Fruit fly (Drosophila melanogaster) whole organism, adult: ENCODE data around the gene Cyp312a1.

ENCODE experiments used
- CG11617 ChIP-seq: fragments of 200-800 bp; sonication (Bioruptor generic); optimal IDR thresholded peaks from 2 replicates; lab custom pipeline; 2017; ENCODE audit warnings: mild to moderate bottlenecking, missing biosample characterization, missing genetic modification reagents, missing genetic modification characterization
- CG12768 ChIP-seq: fragments of 200-800 bp; sonication (Bioruptor generic); optimal IDR thresholded peaks from 2 replicates; lab custom pipeline; 2017; ENCODE audit warnings: missing biosample characterization, missing genetic modification characterization, mild to moderate bottlenecking, moderate library complexity, missing genetic modification reagents
- CG14711 ChIP-seq: fragments of 200-800 bp; sonication (Bioruptor generic); optimal IDR thresholded peaks from 2 replicates; lab custom pipeline; 2018; ENCODE audit warnings: missing biosample characterization, mild to moderate bottlenecking, missing genetic modification characterization, moderate library complexity
- CG1620 ChIP-seq: fragments of 200-800 bp; sonication (Bioruptor generic); optimal IDR thresholded peaks from 2 replicates; lab custom pipeline; 2016; ENCODE audit warnings: missing biosample characterization, missing genetic modification characterization
- CG33017 ChIP-seq: fragments of 200-800 bp; sonication (Bioruptor generic); optimal IDR thresholded peaks from 2 replicates; lab custom pipeline; 2018; ENCODE audit warnings: missing biosample characterization, mild to moderate bottlenecking, missing genetic modification characterization, moderate library complexity
- CG5204 ChIP-seq: fragments of 200-800 bp; sonication (Bioruptor generic); optimal IDR thresholded peaks from 2 replicates; lab custom pipeline; 2016; ENCODE audit warnings: missing biosample characterization, missing genetic modification characterization
- CG7045 ChIP-seq: fragments of 200-800 bp; sonication (Bioruptor generic); optimal IDR thresholded peaks from 2 replicates; lab custom pipeline; 2017; ENCODE audit warnings: missing biosample characterization, mild to moderate bottlenecking, missing genetic modification characterization
- CG7101 ChIP-seq: fragments of 200-800 bp; sonication (Bioruptor generic); optimal IDR thresholded peaks from 2 replicates; lab custom pipeline; 2018; ENCODE audit warnings: missing biosample characterization, mild to moderate bottlenecking, missing genetic modification characterization, moderate library complexity
- Clk ChIP-seq: fragments of 200-800 bp; sonication (Bioruptor generic); optimal IDR thresholded peaks from 2 replicates; lab custom pipeline; 2017; ENCODE audit warnings: missing biosample characterization, missing genetic modification characterization
- Crg-1 ChIP-seq: fragments of 200-800 bp; sonication (Bioruptor generic); optimal IDR thresholded peaks from 2 replicates; lab custom pipeline; 2016; ENCODE audit warnings: missing biosample characterization, missing genetic modification characterization
- Hr96 ChIP-seq: fragments of 200-800 bp; sonication (Bioruptor generic); optimal IDR thresholded peaks from 2 replicates; lab custom pipeline; 2016; ENCODE audit warnings: missing biosample characterization, missing genetic modification characterization
- Mnt ChIP-seq: fragments of 200-800 bp; sonication (Bioruptor generic); optimal IDR thresholded peaks from 2 replicates; lab custom pipeline; 2016; ENCODE audit warnings: missing biosample characterization, mild to moderate bottlenecking, missing genetic modification characterization
- bab1 ChIP-seq: fragments of 200-800 bp; sonication (Bioruptor generic); optimal IDR thresholded peaks from 3 replicates; lab custom pipeline; 2019; ENCODE audit warnings: missing biosample characterization, mild to moderate bottlenecking, missing genetic modification characterization, moderate library complexity
- cic ChIP-seq: fragments of 200-800 bp; sonication (Bioruptor generic); optimal IDR thresholded peaks from 2 replicates; lab custom pipeline; 2017; ENCODE audit warnings: missing biosample characterization, mild to moderate bottlenecking, missing genetic modification characterization, moderate library complexity
- cnc ChIP-seq, 2 experiments: fragments of >200 bp; optimal IDR thresholded peaks; 2 replicates each; lab custom pipeline; 2017
- kay ChIP-seq: fragments of 200-800 bp; sonication (Bioruptor generic); peaks from one replicate; lab custom pipeline; 2016; ENCODE audit warnings: missing biosample characterization, missing genetic modification characterization, borderline replicate concordance
- ovo ChIP-seq: fragments of 200-800 bp; sonication (Bioruptor generic); optimal IDR thresholded peaks from 2 replicates; lab custom pipeline; 2016; ENCODE audit warnings: missing biosample characterization, missing genetic modification characterization
- pad ChIP-seq: fragments of 200-800 bp; sonication (Bioruptor generic); optimal IDR thresholded peaks from 3 replicates; lab custom pipeline; 2017; ENCODE audit warnings: missing biosample characterization, missing genetic modification characterization, mild to moderate bottlenecking, moderate library complexity, missing genetic modification reagents
- tj ChIP-seq: fragments of 200-800 bp; sonication (Bioruptor generic); optimal IDR thresholded peaks from 3 replicates; lab custom pipeline; 2017; ENCODE audit warnings: missing biosample characterization, mild to moderate bottlenecking, missing genetic modification characterization, moderate library complexity
- toe ChIP-seq: fragments of 200-800 bp; sonication (Bioruptor generic); optimal IDR thresholded peaks from 2 replicates; lab custom pipeline; 2016; ENCODE audit warnings: missing biosample characterization, missing genetic modification characterization

Gene Cyp312a1

dm6 chr3L:18132589-18132988, at the start of gene Cyp312a1:
Gene Cyp312a1 (minus strand): TSS chr3L:18132689.
- TF ChIP-seq CG5204, result no peak
- no peak for TF ChIP-seq Clk
- no peak for TF ChIP-seq tj (GFP tag; lab: Kevin White, UChicago)
- TF ChIP-seq CG11617, result no peak
- TF ChIP-seq kay (GFP tag; lab: Kevin White, UChicago), result peak; percentile 16
- no peak for TF ChIP-seq CG33017 (tag; lab: Kevin White, UChicago)

dm6 chr3L:18181900-18182299, 49.4 kb upstream of the Cyp312a1 start:
- TF ChIP-seq tj (GFP tag; lab: Kevin White, UChicago), result no peak
- TF ChIP-seq pad (GFP tag; lab: Kevin White, UChicago), result peak; percentile 59
- TF ChIP-seq Crg-1 (GFP tag; lab: Kevin White, UChicago), result no peak

- peak; percentile 2 for TF ChIP-seq pad (GFP tag; lab: Kevin White, UChicago)
- TF ChIP-seq CG5204, result no peak
- no peak for TF ChIP-seq Hr96 (GFP tag; lab: Kevin White, UChicago)
- peak; percentile 34 for TF ChIP-seq CG12768
- peak; percentile 1 for TF ChIP-seq CG14711 (tag; lab: Kevin White, UChicago)
- TF ChIP-seq CG7101 (tag; lab: Kevin White, UChicago), result peak; percentile 51
- TF ChIP-seq CG33017 (tag; lab: Kevin White, UChicago), result peak; percentile 46
- peak; percentile 27 for TF ChIP-seq CG11617
- peak; percentile 51 for TF ChIP-seq tj (GFP tag; lab: Kevin White, UChicago)
- TF ChIP-seq Clk, result no peak
- peak; percentile 45 for TF ChIP-seq Crg-1 (GFP tag; lab: Kevin White, UChicago)
- peak; percentile 4 for TF ChIP-seq CG1620 (GFP tag; lab: Kevin White, UChicago)
- peak; percentile 28 for TF ChIP-seq CG7045
- TF ChIP-seq cic (GFP tag; lab: Kevin White, UChicago), result peak; percentile 80
- TF ChIP-seq ovo (GFP tag; lab: Kevin White, UChicago), result peak; percentile 61
- no peak for TF ChIP-seq Mnt (GFP tag; lab: Kevin White, UChicago)
- TF ChIP-seq bab1 (GFP tag; lab: Kevin White, UChicago), result peak; percentile 58
- TF ChIP-seq kay (GFP tag; lab: Kevin White, UChicago), result peak; percentile 54
- TF ChIP-seq cnc (optimal IDR thresholded peaks at IDR 0.05; lab: Kevin White, UChicago), result no peak
- no peak for TF ChIP-seq toe (GFP tag; lab: Kevin White, UChicago)
Measured at dm6 chr3L:18179564-18180201, 47.2 kb upstream of the Cyp312a1 start.

- TF ChIP-seq CG7101 (tag; lab: Kevin White, UChicago) (no peak), CG33017 (tag; lab: Kevin White, UChicago) (no peak), CG7045 (no peak), CG1620 (GFP tag; lab: Kevin White, UChicago) (no peak), pad (GFP tag; lab: Kevin White, UChicago) (no peak), CG11617 (no peak), Mnt (GFP tag; lab: Kevin White, UChicago) (no peak), kay (GFP tag; lab: Kevin White, UChicago) (no peak), ovo (GFP tag; lab: Kevin White, UChicago) (no peak), Clk (no peak), cic (GFP tag; lab: Kevin White, UChicago) (no peak), Crg-1 (GFP tag; lab: Kevin White, UChicago) (no peak)
Measured at dm6 chr3L:18174833-18175232, 42.3 kb upstream of the Cyp312a1 start.

- no peak for TF ChIP-seq Clk
- no peak for TF ChIP-seq Hr96 (GFP tag; lab: Kevin White, UChicago)
- TF ChIP-seq cnc (optimal IDR thresholded peaks at IDR 0.05; lab: Kevin White, UChicago), result no peak
- no peak for TF ChIP-seq Crg-1 (GFP tag; lab: Kevin White, UChicago)
- TF ChIP-seq CG7101 (tag; lab: Kevin White, UChicago), result no peak
- TF ChIP-seq toe (GFP tag; lab: Kevin White, UChicago), result no peak
- no peak for TF ChIP-seq Mnt (GFP tag; lab: Kevin White, UChicago)
- TF ChIP-seq CG33017 (tag; lab: Kevin White, UChicago), result no peak
- TF ChIP-seq CG5204, result no peak
- TF ChIP-seq cic (GFP tag; lab: Kevin White, UChicago), result no peak
- no peak for TF ChIP-seq CG14711 (tag; lab: Kevin White, UChicago)
- TF ChIP-seq bab1 (GFP tag; lab: Kevin White, UChicago), result no peak
- no peak for TF ChIP-seq pad (GFP tag; lab: Kevin White, UChicago)
- TF ChIP-seq CG7045, result no peak
- no peak for TF ChIP-seq ovo (GFP tag; lab: Kevin White, UChicago)
Measured at dm6 chr3L:18173668-18174067, 41.2 kb upstream of the Cyp312a1 start.

dm6 chr3L:18172064-18172696, 39.7 kb upstream of the Cyp312a1 start:
- TF ChIP-seq ovo (GFP tag; lab: Kevin White, UChicago) (no peak), Hr96 (GFP tag; lab: Kevin White, UChicago) (no peak), cnc (optimal IDR thresholded peaks at IDR 0.05; lab: Kevin White, UChicago) (no peak), CG5204 (no peak), toe (GFP tag; lab: Kevin White, UChicago) (no peak), CG33017 (tag; lab: Kevin White, UChicago) (no peak), CG14711 (tag; lab: Kevin White, UChicago) (no peak), kay (GFP tag; lab: Kevin White, UChicago) (peak; percentile 54), CG11617 (no peak), pad (GFP tag; lab: Kevin White, UChicago) (no peak), Mnt (GFP tag; lab: Kevin White, UChicago) (no peak), cic (GFP tag; lab: Kevin White, UChicago) (peak; percentile 56), Crg-1 (GFP tag; lab: Kevin White, UChicago) (no peak), tj (GFP tag; lab: Kevin White, UChicago) (no peak), bab1 (GFP tag; lab: Kevin White, UChicago) (no peak)
